Fruit fly (Drosophila melanogaster): ENCODE results near the gene CG14218.

The CG14218 gene

DNA sequence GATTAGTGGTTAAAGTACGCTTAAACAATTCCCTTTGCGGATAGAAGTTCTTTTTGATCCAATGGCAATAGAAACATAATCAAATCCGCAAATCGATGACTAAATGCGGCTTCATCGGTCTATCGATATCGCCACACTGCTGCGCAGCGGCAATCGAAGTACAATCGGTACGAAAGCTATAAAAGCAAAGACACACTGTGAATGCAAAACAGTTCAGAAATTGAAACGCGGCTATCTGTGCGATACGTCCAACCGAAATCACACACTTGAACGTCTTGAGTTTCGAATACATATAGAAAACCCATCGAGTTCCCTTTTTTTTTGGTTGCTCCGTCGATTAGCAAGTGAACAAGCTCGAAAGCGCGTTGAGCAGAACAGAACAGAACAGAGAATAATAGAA, 23.2 kb upstream of the CG14218 start, which contains the start of gene CG14207 (continued):
- no peak for TF ChIP-seq HmgD (GFP tag; optimal IDR thresholded peaks at IDR 0.05)
- TF ChIP-seq fd102C (GFP tag; optimal IDR thresholded peaks at IDR 0.05): no peak
- no peak for TF ChIP-seq shn (GFP tag; optimal IDR thresholded peaks at IDR 0.05)
- TF ChIP-seq Aef1 (GFP tag; IDR thresholded peaks at IDR 0.05): no peak
- TF ChIP-seq Sry-δ (GFP tag; optimal IDR thresholded peaks at IDR 0.05): peak; percentile 40
- no peak for TF ChIP-seq pum (GFP tag; optimal IDR thresholded peaks at IDR 0.05)
- peak; percentile 9 for TF ChIP-seq wek (GFP tag; optimal IDR thresholded peaks at IDR 0.05)
- no peak for TF ChIP-seq mam (GFP tag; optimal IDR thresholded peaks at IDR 0.05)
- TF ChIP-seq CG3281 (GFP tag; optimal IDR thresholded peaks at IDR 0.05): no peak
- no peak for TF ChIP-seq az2 (GFP tag; optimal IDR thresholded peaks at IDR 0.05)
- no peak for TF ChIP-seq phol (tag; optimal IDR thresholded peaks at IDR 0.05)
- TF ChIP-seq CG16813 (GFP tag; IDR thresholded peaks at IDR 0.05; ENCODE audit: partially characterized antibody): peak; percentile 62; the same call in 2 of the 3 replicates
- TF ChIP-seq CG30020 (tag; optimal IDR thresholded peaks at IDR 0.05): no peak
- no peak for TF ChIP-seq dan (GFP tag; IDR thresholded peaks at IDR 0.05)
- TF ChIP-seq bigmax (GFP tag; optimal IDR thresholded peaks at IDR 0.05): no peak
- TF ChIP-seq onecut (GFP tag; IDR thresholded peaks at IDR 0.05): no peak
- peak; percentile 65; the same call in 2 of the 3 replicates for TF ChIP-seq ci (GFP tag; IDR thresholded peaks at IDR 0.05)
- no peak for TF ChIP-seq slou (GFP tag; optimal IDR thresholded peaks at IDR 0.05)
- peak; percentile 80 for TF ChIP-seq mld (GFP tag; IDR thresholded peaks at IDR 0.05; ENCODE audit: partially characterized antibody)
- TF ChIP-seq luna (GFP tag; optimal IDR thresholded peaks at IDR 0.05): no peak
- TF ChIP-seq CG12659 (GFP tag; optimal IDR thresholded peaks at IDR 0.05): peak; percentile 29
- no peak for TF ChIP-seq CG18011 (GFP tag; optimal IDR thresholded peaks at IDR 0.05)
- no peak for TF ChIP-seq CG2875 (GFP tag; optimal IDR thresholded peaks at IDR 0.05)
- TF ChIP-seq ATbp (GFP tag; optimal IDR thresholded peaks at IDR 0.05): no peak
- peak; percentile 67 for TF ChIP-seq unc-4 (GFP tag; IDR thresholded peaks at IDR 0.05; ENCODE audit: partially characterized antibody)
- TF ChIP-seq Tbp (GFP tag; optimal IDR thresholded peaks at IDR 0.05): no peak
- TF ChIP-seq CG10267 (tag; optimal IDR thresholded peaks at IDR 0.05): no peak
- TF ChIP-seq Eip74EF (GFP tag; optimal IDR thresholded peaks at IDR 0.05): no peak
- peak; percentile 49 for TF ChIP-seq her (GFP tag; optimal IDR thresholded peaks at IDR 0.05)
- peak; percentile 78 for TF ChIP-seq Dp (GFP tag; optimal IDR thresholded peaks at IDR 0.05)
- TF ChIP-seq CG12071 (GFP tag; optimal IDR thresholded peaks at IDR 0.05): peak; percentile 36
- TF ChIP-seq trh (GFP tag; optimal IDR thresholded peaks at IDR 0.05): no peak
- peak; percentile 10 for TF ChIP-seq schlank (tag; optimal IDR thresholded peaks at IDR 0.05)
- no peak for TF ChIP-seq CG3726 (GFP tag; IDR thresholded peaks at IDR 0.05)
- TF ChIP-seq Kr (GFP tag; optimal IDR thresholded peaks at IDR 0.05): no peak
- peak; percentile 4 for TF ChIP-seq sd (tag; optimal IDR thresholded peaks at IDR 0.05)
- TF ChIP-seq cg (GFP tag; optimal IDR thresholded peaks at IDR 0.05): peak; percentile 0
- TF ChIP-seq CG14860 (GFP tag; IDR thresholded peaks at IDR 0.05; ENCODE audit: partially characterized antibody): peak; percentile 68
- no peak for TF ChIP-seq prd (optimal IDR thresholded peaks at IDR 0.05)
- no peak for TF ChIP-seq prd (GFP tag; IDR thresholded peaks at IDR 0.05)
- TF ChIP-seq CG13296 (GFP tag; optimal IDR thresholded peaks at IDR 0.05): peak; percentile 40
- TF ChIP-seq CG30431 (GFP tag; optimal IDR thresholded peaks at IDR 0.05): no peak
- no peak for TF ChIP-seq CG2202 (tag; optimal IDR thresholded peaks at IDR 0.05)
- no peak for TF ChIP-seq CG7786 (GFP tag; optimal IDR thresholded peaks at IDR 0.05)
- no peak for TF ChIP-seq crc (GFP tag; optimal IDR thresholded peaks at IDR 0.05)
- no peak for TF ChIP-seq run (tag; optimal IDR thresholded peaks at IDR 0.05)
- TF ChIP-seq Blimp-1 (GFP tag; optimal IDR thresholded peaks at IDR 0.05): no peak
- TF ChIP-seq CG7357 (GFP tag; IDR thresholded peaks at IDR 0.05): no peak
- TF ChIP-seq sr (GFP tag; IDR thresholded peaks at IDR 0.05): 0 out of 3 replicates have a peak, but pooled peaks have one; percentile 12
- TF ChIP-seq klu (GFP tag; IDR thresholded peaks at IDR 0.05): no peak
- TF ChIP-seq Hmr (GFP tag; optimal IDR thresholded peaks at IDR 0.05): peak; percentile 32

All from whole organism, embryonic.